Fruit fly (Drosophila melanogaster) whole organism, wandering third instar larva: ENCODE measurements around the gene CG43362.

Experiments used
- CrebA ChIP-seq: fragments of 200-800 bp; sonication (Bioruptor generic); optimal IDR thresholded peaks from 2 replicates; lab custom pipeline; 2016; ENCODE audit warnings: missing biosample characterization, mild to moderate bottlenecking, missing genetic modification characterization, borderline replicate concordance
- dsf ChIP-seq: sonication (Bioruptor generic); optimal IDR thresholded peaks from 2 replicates; lab custom pipeline; 2016; ENCODE audit warnings: missing biosample characterization, missing genetic modification characterization, borderline replicate concordance
- h ChIP-seq: fragments of 200-800 bp; sonication (Bioruptor generic); optimal IDR thresholded peaks from 3 replicates; lab custom pipeline; 2016; ENCODE audit warnings: missing biosample characterization, mild to moderate bottlenecking, missing genetic modification characterization

DNA sequence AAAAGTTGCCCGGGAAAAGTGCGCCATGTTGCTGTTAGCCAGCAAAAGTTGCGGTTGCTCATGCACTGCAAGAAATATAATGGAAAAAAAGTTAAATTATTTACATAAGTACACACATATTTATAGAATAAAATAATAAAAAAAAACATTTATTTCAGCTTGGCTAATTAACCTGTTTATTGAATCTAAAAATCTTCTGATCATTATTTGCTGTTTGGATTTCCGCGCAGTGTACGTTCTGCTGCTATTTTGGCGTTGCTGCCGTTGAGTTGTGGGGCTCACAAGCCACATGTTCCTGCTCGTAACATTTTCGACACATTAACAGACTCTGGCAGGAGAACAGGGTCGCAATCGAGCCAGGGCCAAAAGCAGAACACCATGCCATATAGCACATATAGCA, 19.2 kb upstream of the CG43362 start:
- peak; percentile 77 for TF ChIP-seq h (GFP tag; lab: Kevin White, UChicago)
- peak; percentile 52 for TF ChIP-seq dsf (GFP tag; lab: Kevin White, UChicago)
- TF ChIP-seq CrebA: peak; percentile 27
